Worm (Caenorhabditis elegans): Measurements from ENCODE around the gene epg-5.

Gene epg-5

DNA sequence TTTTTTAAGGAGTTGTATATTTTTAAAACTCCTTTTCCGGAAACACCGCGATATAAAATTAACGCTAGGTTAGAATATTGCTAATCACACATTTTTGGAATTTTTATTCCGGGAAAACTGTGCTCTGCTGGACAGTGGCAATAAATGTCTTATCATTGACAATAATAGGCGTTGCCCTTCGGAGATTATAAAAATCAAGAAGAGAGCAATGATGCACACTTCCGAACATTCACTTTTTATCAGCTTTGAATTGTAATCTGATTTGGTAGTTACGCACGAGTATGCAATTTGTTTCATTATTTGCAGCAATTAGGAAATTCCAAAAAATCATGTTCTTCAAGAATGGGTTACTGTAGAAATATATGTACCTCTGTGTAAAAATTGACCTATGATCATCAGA is 7.0 kb upstream of the epg-5 start:
- no peak for TF ChIP-seq nfya-1 (tag; optimal IDR thresholded peaks at IDR 0.05)
- TF ChIP-seq pha-2 (tag; optimal IDR thresholded peaks at IDR 0.05): no peak
- no peak for TF ChIP-seq gmeb-2 (tag; optimal IDR thresholded peaks at IDR 0.05)
- TF ChIP-seq ceh-19 (GFP tag; optimal IDR thresholded peaks at IDR 0.05): no peak
- no peak for TF ChIP-seq ceh-18 (tag; optimal IDR thresholded peaks at IDR 0.05)
- no peak for TF ChIP-seq hlh-15 (tag; optimal IDR thresholded peaks at IDR 0.05)
- TF ChIP-seq fkh-6 (tag; optimal IDR thresholded peaks at IDR 0.05): no peak
- no peak for TF ChIP-seq ztf-16 (tag; optimal IDR thresholded peaks at IDR 0.05)

DNA sequence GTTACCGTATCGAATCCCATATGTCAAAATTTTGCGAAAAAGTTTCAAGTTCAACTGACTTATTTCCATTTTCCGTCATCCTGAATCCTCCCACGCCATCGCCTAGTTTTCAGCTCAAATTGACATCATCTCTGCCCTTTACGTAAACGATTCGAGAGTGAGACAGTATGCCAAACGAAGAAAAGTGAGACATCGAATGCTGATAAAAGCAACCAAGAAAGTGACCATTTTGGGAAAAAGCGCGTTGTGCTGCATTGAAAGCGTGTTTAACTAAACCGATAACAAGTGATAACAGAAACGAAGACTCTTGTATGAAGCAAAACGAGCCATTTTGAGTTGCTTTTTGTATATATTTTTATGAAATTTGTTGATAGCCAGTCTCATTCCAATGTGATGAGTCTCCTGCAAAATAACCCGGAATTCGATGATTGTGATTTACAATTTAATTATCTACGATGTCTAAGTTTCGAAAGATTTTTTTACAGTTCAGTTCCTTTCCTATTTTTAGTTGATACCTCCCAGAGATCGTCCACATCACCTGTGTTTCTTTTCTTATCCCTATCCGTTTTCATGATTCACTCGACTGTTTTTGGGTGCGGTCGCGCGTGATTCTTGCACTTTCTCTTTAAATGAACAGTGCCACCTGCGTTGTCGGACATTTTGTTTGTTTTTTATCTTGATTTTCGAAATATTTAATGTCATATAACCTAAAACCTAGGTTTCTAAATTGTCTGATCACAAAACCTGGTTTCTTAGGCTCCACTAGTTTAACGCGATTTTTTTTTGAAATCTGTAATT is 6.3 kb upstream of the epg-5 start:
- TF ChIP-seq hlh-6 (tag; optimal IDR thresholded peaks at IDR 0.05): no peak
- TF ChIP-seq C38D4.7 (GFP tag; optimal IDR thresholded peaks at IDR 0.05): no peak
- TF ChIP-seq nhr-11 (tag; optimal IDR thresholded peaks at IDR 0.05): no peak
- TF ChIP-seq madf-2 (tag; optimal IDR thresholded peaks at IDR 0.05): no peak
- no peak for TF ChIP-seq rnt-1 (tag; optimal IDR thresholded peaks at IDR 0.05)
- TF ChIP-seq pha-4 (tag; optimal IDR thresholded peaks at IDR 0.05): no peak
- no peak for TF ChIP-seq unc-55 (GFP tag; optimal IDR thresholded peaks at IDR 0.05)
- no peak for TF ChIP-seq ets-4 (tag; optimal IDR thresholded peaks at IDR 0.05)
- TF ChIP-seq ceh-22 (tag; optimal IDR thresholded peaks at IDR 0.05): no peak
- TF ChIP-seq ceh-18 (tag; optimal IDR thresholded peaks at IDR 0.05): no peak
- TF ChIP-seq unc-42 (tag; optimal IDR thresholded peaks at IDR 0.05): no peak
- TF ChIP-seq fkh-6 (tag; optimal IDR thresholded peaks at IDR 0.05): no peak

DNA sequence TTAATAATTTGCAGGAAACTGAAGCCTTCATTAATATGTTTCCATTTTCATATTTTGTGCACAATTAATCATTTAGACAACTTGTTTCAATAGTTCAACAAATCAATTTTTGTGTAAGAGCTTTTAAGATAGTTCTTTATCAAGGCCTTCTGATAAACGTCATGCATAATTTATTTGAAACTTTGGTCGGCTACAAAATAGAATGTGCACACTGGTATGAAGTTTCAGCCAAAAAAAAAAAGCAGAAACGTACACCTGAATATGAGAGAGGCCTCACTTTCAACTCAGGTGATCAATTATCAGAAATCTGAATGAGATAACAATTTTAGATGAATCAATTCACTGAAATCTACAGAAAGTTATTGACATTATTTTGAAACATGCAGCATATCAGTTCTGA is 5.3 kb upstream of the epg-5 start:
- TF ChIP-seq hlh-13 (GFP tag; optimal IDR thresholded peaks at IDR 0.05): no peak
- TF ChIP-seq K02D7.2 (tag; optimal IDR thresholded peaks at IDR 0.05): no peak
- TF ChIP-seq dmd-4 (tag; optimal IDR thresholded peaks at IDR 0.05; ENCODE audit: borderline replicate concordance): no peak
- TF ChIP-seq ceh-22 (tag; optimal IDR thresholded peaks at IDR 0.05): no peak

DNA sequence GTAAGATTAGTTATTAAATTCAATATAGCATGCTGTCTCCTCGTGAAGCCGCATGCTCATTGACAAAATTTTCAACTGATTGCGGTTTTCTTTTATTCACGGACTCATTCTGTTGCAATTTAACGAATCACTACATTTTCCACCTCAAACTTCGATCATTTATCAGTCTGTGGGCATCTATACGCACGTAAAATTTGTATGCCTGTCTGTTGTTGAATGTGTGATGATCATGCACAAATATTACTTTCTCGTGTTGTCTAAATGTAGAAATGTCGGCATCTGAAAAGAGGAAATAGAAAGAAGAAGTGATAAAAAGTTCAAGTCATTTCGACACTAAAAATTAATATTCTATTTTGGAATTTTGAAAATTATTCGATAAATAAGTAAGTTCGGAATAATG is 3.4 kb upstream of the epg-5 start:
- TF ChIP-seq ref-2 (tag; optimal IDR thresholded peaks at IDR 0.05) (no peak), nfya-1 (tag; optimal IDR thresholded peaks at IDR 0.05) (no peak), ceh-9 (tag; optimal IDR thresholded peaks at IDR 0.05) (no peak), ceh-30 (tag; optimal IDR thresholded peaks at IDR 0.05) (no peak), sox-2 (GFP tag; IDR thresholded peaks at IDR 0.05) (no peak), dve-1 (tag; optimal IDR thresholded peaks at IDR 0.05) (no peak), T23F11.4 (GFP tag; optimal IDR thresholded peaks at IDR 0.05) (no peak), ceh-6 (GFP tag; optimal IDR thresholded peaks at IDR 0.05) (no peak), ceh-14 (tag; optimal IDR thresholded peaks at IDR 0.05) (no peak), Y22D7AL.16 (tag; optimal IDR thresholded peaks at IDR 0.05) (no peak), zip-5 (tag; optimal IDR thresholded peaks at IDR 0.05) (no peak), lin-11 (tag; optimal IDR thresholded peaks at IDR 0.05) (no peak), tbx-2 (tag; optimal IDR thresholded peaks at IDR 0.05) (no peak)

DNA sequence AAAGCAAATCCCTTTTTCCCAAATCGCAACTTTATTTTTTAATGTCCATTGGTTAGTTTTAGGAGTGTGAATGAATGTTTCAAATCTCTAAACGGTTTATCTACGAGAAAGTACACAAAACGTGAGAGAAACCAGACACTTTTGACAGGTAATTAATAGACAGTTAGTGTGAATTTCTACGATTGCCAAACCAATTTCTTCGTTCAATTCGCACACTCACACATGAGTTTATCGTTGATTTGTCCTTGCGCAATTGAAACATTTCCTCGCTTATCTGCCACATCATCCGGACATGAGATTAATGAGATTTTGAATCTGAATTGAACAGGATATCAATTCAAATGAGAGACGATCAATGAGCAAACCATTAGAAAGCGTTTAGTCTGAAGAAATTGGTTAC is 1.1 kb upstream of the epg-5 start:
- TF ChIP-seq ceh-48 (tag; optimal IDR thresholded peaks at IDR 0.05): no peak
- TF ChIP-seq npax-4 (tag; optimal IDR thresholded peaks at IDR 0.05): no peak
- no peak for TF ChIP-seq C08G9.2 (tag; optimal IDR thresholded peaks at IDR 0.05)
- TF ChIP-seq ceh-9 (tag; optimal IDR thresholded peaks at IDR 0.05): no peak
- TF ChIP-seq nhr-232 (tag; optimal IDR thresholded peaks at IDR 0.05): no peak
- TF ChIP-seq sox-2 (GFP tag; IDR thresholded peaks at IDR 0.05): no peak
- TF ChIP-seq che-1 (tag; optimal IDR thresholded peaks at IDR 0.05): no peak
- no peak for TF ChIP-seq dmd-4 (tag; optimal IDR thresholded peaks at IDR 0.05; ENCODE audit: borderline replicate concordance)
- no peak for TF ChIP-seq fax-1 (tag; optimal IDR thresholded peaks at IDR 0.05)
- no peak for TF ChIP-seq ama-1 (optimal IDR thresholded peaks at IDR 0.05)

Measured in whole organism, late embryonic.